Worm (Caenorhabditis elegans): ENCODE measurements around the gene F37C12.10.

DNA sequence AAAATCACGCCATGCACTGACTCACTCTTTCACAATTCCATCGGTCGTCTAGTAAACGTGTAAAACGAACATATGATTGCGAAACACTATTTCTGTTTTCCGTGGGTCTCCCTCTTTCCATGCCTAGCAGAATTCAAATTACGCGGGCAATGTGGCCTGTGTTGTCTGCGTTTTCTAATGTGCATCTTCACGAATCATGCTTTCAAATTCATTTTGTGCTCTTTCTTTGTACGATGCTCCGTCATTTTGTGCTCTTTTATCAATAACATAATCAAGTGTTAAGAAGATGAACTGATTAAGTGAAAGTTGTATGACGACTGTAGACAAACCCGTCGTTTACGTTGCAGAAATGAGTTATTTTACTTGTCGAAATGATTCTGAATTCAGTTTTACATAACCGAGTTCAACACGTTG, 22.4 kb downstream of the F37C12.10 start:
- no peak for TF ChIP-seq sma-3 (GFP tag; optimal IDR thresholded peaks at IDR 0.05)
- TF ChIP-seq nhr-11 (tag; optimal IDR thresholded peaks at IDR 0.05), result no peak
- no peak for TF ChIP-seq ceh-16 (tag; optimal IDR thresholded peaks at IDR 0.05)
- no peak for TF ChIP-seq ztf-4 (tag; optimal IDR thresholded peaks at IDR 0.05)
- no peak for TF ChIP-seq nhr-237 (tag; optimal IDR thresholded peaks at IDR 0.05)

Measured in whole organism, L2 larva.